Worm (Caenorhabditis elegans) whole organism, L2 larva: ENCODE data around the gene Y26E6A.3.

ENCODE experiments used
- ama-1 ChIP-seq: fragments of 150-350 bp; optimal IDR thresholded peaks from 2 replicates; lab custom pipeline; 2018; ENCODE audit warnings: inconsistent platforms
- egl-27 ChIP-seq: sonication (generic microtip); optimal IDR thresholded peaks from 3 replicates; lab custom pipeline; 2017; ENCODE audit warnings: missing biosample characterization, missing genetic modification reagents, missing genetic modification characterization
- lin-13 ChIP-seq: fragments of 150-350 bp; optimal IDR thresholded peaks from 2 replicates; lab custom pipeline; 2014; ENCODE audit warnings: missing biosample characterization, missing genetic modification reagents, missing genetic modification characterization
- lsy-2 ChIP-seq, 2 experiments: fragments of 150-350 bp in 1 of 2; sonication (generic microtip) in 1 of 2; optimal IDR thresholded peaks; 2 replicates each; lab custom pipeline; 2014 to 2017; ENCODE audit warnings: missing biosample characterization in 2 of 2, missing genetic modification characterization in 2 of 2
- mdl-1 ChIP-seq, 2 experiments: fragments of 150-350 bp in 1 of 2; sonication (generic microtip) in 1 of 2; optimal IDR thresholded peaks; 2 replicates each; lab custom pipeline; 2017; ENCODE audit warnings: missing biosample characterization in 2 of 2, missing genetic modification characterization in 2 of 2
- nhr-237 ChIP-seq: fragments of 150-350 bp; optimal IDR thresholded peaks from 2 replicates; lab custom pipeline; 2014; ENCODE audit warnings: missing biosample characterization, missing genetic modification characterization
- snpc-4 ChIP-seq: fragments of 150-350 bp; optimal IDR thresholded peaks from 2 replicates; lab custom pipeline; 2014; ENCODE audit warnings: missing biosample characterization, missing genetic modification characterization
- unc-39 ChIP-seq: fragments of 150-350 bp; optimal IDR thresholded peaks from 2 replicates; lab custom pipeline; 2014; ENCODE audit warnings: missing biosample characterization, missing genetic modification characterization
- ztf-11 ChIP-seq: sonication (generic microtip); optimal IDR thresholded peaks from 2 replicates; lab custom pipeline; 2017; ENCODE audit warnings: missing biosample characterization, missing genetic modification characterization

DNA sequence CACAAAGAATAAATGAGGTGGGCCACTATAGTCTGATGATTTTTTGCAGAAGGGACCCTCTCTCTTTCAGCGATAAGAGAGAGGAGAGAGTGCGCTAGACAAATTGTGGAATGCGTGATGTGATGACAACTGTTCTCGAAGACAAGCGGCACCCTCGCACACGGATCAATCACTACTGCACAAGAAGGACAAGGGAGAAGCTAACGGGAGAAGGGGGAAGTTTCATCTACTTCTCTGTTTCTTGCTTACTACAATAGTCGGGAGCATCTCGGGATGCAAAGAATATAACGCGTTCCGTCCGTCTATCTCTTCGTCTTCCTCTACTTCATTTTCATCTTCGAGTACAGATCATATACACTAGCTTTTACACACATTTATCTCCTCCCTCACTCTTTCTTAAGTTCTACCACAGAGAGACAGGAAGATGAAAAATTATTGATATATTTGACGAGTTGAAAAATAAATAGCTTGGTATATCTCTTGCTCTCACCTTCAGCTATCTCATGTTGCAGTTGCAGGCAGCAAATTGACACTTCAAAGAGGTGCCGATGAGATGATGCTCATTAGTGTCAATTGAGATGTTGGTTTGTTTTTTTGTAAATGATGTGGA, 36.3 kb downstream of the Y26E6A.3 start:
- TF ChIP-seq egl-27 (tag; lab: Kevin White, UChicago) (no peak), ama-1 (no peak), lin-13 (GFP tag; lab: Kevin White, UChicago) (no peak), lsy-2 (tag; optimal IDR thresholded peaks at IDR 0.05; lab: Kevin White, UChicago) (no peak), mdl-1 (tag; optimal IDR thresholded peaks at IDR 0.05; lab: Kevin White, UChicago) (no peak), snpc-4 (no peak), unc-39 (tag; lab: Kevin White, UChicago) (no peak), nhr-237 (tag; lab: Kevin White, UChicago) (no peak), ztf-11 (no peak)
